Worm (Caenorhabditis elegans): ENCODE measurements around the gene bgnt-1.2.

- TF ChIP-seq ama-1 (optimal IDR thresholded peaks at IDR 0.05) (no peak), tra-4 (tag; optimal IDR thresholded peaks at IDR 0.05) (no peak), hmg-4 (GFP tag; optimal IDR thresholded peaks at IDR 0.05) (no peak), hmbx-1 (tag; optimal IDR thresholded peaks at IDR 0.05) (no peak), F13C5.2 (tag; optimal IDR thresholded peaks at IDR 0.05) (no peak), ceh-36 (tag; optimal IDR thresholded peaks at IDR 0.05) (no peak), scrt-1 (GFP tag; IDR thresholded peaks at IDR 0.05) (no peak), aly-1 (tag; optimal IDR thresholded peaks at IDR 0.05) (no peak)
Observed at ce11 chrV:2072807-2073206, 45.7 kb downstream of the bgnt-1.2 start, which contains the start of gene Y40B10A.9.

All from whole organism, early embryonic.